Fruit fly (Drosophila melanogaster): ENCODE results near the gene psidin.

The psidin gene

dm6 chr3R:20031043-20031763 lies 9.7 kb downstream of the psidin start, which contains the start of gene trem (continued):
- peak; percentile 81 for TF ChIP-seq dmrt11E (tag; optimal IDR thresholded peaks at IDR 0.05)
- peak; percentile 91 for TF ChIP-seq slbo (GFP tag; IDR thresholded peaks at IDR 0.05)
- no peak for TF ChIP-seq dan (GFP tag; IDR thresholded peaks at IDR 0.05)
- TF ChIP-seq CG12391 (tag; optimal IDR thresholded peaks at IDR 0.05) = peak; percentile 83
- TF ChIP-seq CG8924 (tag; optimal IDR thresholded peaks at IDR 0.05) = peak; percentile 79
- peak; percentile 29 for TF ChIP-seq CG3838 (GFP tag; optimal IDR thresholded peaks at IDR 0.05)
- TF ChIP-seq CG14860 (GFP tag; IDR thresholded peaks at IDR 0.05; ENCODE audit: partially characterized antibody) = no peak
- no peak for TF ChIP-seq disco-r (GFP tag; optimal IDR thresholded peaks at IDR 0.05)
- no peak for TF ChIP-seq da (GFP tag; optimal IDR thresholded peaks at IDR 0.05)
- peak; percentile 1 for TF ChIP-seq CG15514 (GFP tag; optimal IDR thresholded peaks at IDR 0.05)
- no peak for TF ChIP-seq en (GFP tag; optimal IDR thresholded peaks at IDR 0.05)
- TF ChIP-seq CG15479 (GFP tag; optimal IDR thresholded peaks at IDR 0.05) = peak; percentile 1
- peak; percentile 74 for TF ChIP-seq CG12104 (GFP tag; optimal IDR thresholded peaks at IDR 0.05)
- TF ChIP-seq CG11696 (GFP tag; IDR thresholded peaks at IDR 0.05) = no peak
- peak; percentile 57; the same call in 1 of the 2 replicates for TF ChIP-seq CG6689 (GFP tag; IDR thresholded peaks at IDR 0.05)
- no peak for TF ChIP-seq CG13894 (tag; optimal IDR thresholded peaks at IDR 0.05)
- TF ChIP-seq CG16863 (GFP tag; optimal IDR thresholded peaks at IDR 0.05) = peak; percentile 5
- TF ChIP-seq peb (GFP tag; IDR thresholded peaks at IDR 0.05) = 0 out of 2 replicates have a peak, but pooled peaks have one; percentile 13
- TF ChIP-seq CG11504 (tag; optimal IDR thresholded peaks at IDR 0.05) = peak; percentile 79
- no peak for TF ChIP-seq inv (GFP tag; IDR thresholded peaks at IDR 0.05; ENCODE audit: partially characterized antibody)
- peak; percentile 42 for TF ChIP-seq CG13624 (GFP tag; optimal IDR thresholded peaks at IDR 0.05)
- TF ChIP-seq CG10209 (GFP tag; optimal IDR thresholded peaks at IDR 0.05) = peak; percentile 70
- TF ChIP-seq CG13123 (GFP tag; optimal IDR thresholded peaks at IDR 0.05) = peak; percentile 37
- TF ChIP-seq CG4404 (GFP tag; IDR thresholded peaks at IDR 0.05) = peak; percentile 85
- peak; percentile 67 for TF ChIP-seq twi (tag; optimal IDR thresholded peaks at IDR 0.05)
- TF ChIP-seq CG1529 (GFP tag; optimal IDR thresholded peaks at IDR 0.05) = peak; percentile 38
- no peak for TF ChIP-seq CG9797 (GFP tag; optimal IDR thresholded peaks at IDR 0.05)
- peak; percentile 50; the same call in 1 of the 3 replicates for TF ChIP-seq Dbx (GFP tag; IDR thresholded peaks at IDR 0.05)
- TF ChIP-seq Rx (GFP tag; IDR thresholded peaks at IDR 0.05) = no peak
- TF ChIP-seq CG7987 (GFP tag; optimal IDR thresholded peaks at IDR 0.05) = no peak
- TF ChIP-seq row (GFP tag; IDR thresholded peaks at IDR 0.05) = peak; percentile 97
- no peak for TF ChIP-seq gsb (GFP tag; IDR thresholded peaks at IDR 0.05)
- no peak for TF ChIP-seq hth (optimal IDR thresholded peaks at IDR 0.05)
- peak; percentile 77 for TF ChIP-seq Oli (tag; optimal IDR thresholded peaks at IDR 0.05)
- no peak for TF ChIP-seq otp (GFP tag; IDR thresholded peaks at IDR 0.05)
- TF ChIP-seq Neu2 (GFP tag; optimal IDR thresholded peaks at IDR 0.05; ENCODE audit: borderline replicate concordance) = no peak
- no peak for TF ChIP-seq crol (GFP tag; IDR thresholded peaks at IDR 0.05)
- TF ChIP-seq Ravus (GFP tag; IDR thresholded peaks at IDR 0.05) = no peak
- no peak for TF ChIP-seq dati (GFP tag; IDR thresholded peaks at IDR 0.05)
- TF ChIP-seq dpn (GFP tag; optimal IDR thresholded peaks at IDR 0.05) = peak; percentile 58
- TF ChIP-seq oc (tag; optimal IDR thresholded peaks at IDR 0.05) = no peak
- TF ChIP-seq CG6791 (GFP tag; IDR thresholded peaks at IDR 0.05; ENCODE audit: partially characterized antibody) = no peak
- no peak for TF ChIP-seq CG33213 (GFP tag; optimal IDR thresholded peaks at IDR 0.05)
- TF ChIP-seq Med (GFP tag) = peak; percentile 78
- no peak for TF ChIP-seq D19A (tag; optimal IDR thresholded peaks at IDR 0.05)
- peak; percentile 38 for TF ChIP-seq CG10274 (GFP tag; optimal IDR thresholded peaks at IDR 0.05)
- no peak for TF ChIP-seq CG10565 (GFP tag; optimal IDR thresholded peaks at IDR 0.05)
- TF ChIP-seq sob (GFP tag; IDR thresholded peaks at IDR 0.05) = peak; percentile 46; the same call in 1 of the 2 replicates
- peak; percentile 31; the same call in 1 of the 3 replicates for TF ChIP-seq CG6175 (GFP tag; IDR thresholded peaks at IDR 0.05)
- TF ChIP-seq CG9932 (GFP tag; IDR thresholded peaks at IDR 0.05) = peak; percentile 90

All from whole organism, embryonic.